Fruit fly (Drosophila melanogaster) S2 (cell line): Measurements from ENCODE around the gene Hsp23.

Source experiments
- CG8478 ChIP-seq: fragments of >200 bp; optimal IDR thresholded peaks from 2 replicates; lab custom pipeline; 2018
- CTCF ChIP-seq, 2 experiments: fragments of >200 bp; optimal IDR thresholded peaks; 2 replicates each; lab custom pipeline; 2018

- TF ChIP-seq CG8478 (lab: Kevin White, UChicago) (no peak), CTCF (optimal IDR thresholded peaks at IDR 0.05; lab: Kevin White, UChicago) (no peak)
These were observed 50.4 kb downstream of the Hsp23 start for dm6 chr3L:9431848-9432623.
